Worm (Caenorhabditis elegans): ENCODE data around the gene efn-3.
A peak's percentile ranks its signal among the peaks of the same experiment; 100 is the strongest.

efn-3 gene

DNA sequence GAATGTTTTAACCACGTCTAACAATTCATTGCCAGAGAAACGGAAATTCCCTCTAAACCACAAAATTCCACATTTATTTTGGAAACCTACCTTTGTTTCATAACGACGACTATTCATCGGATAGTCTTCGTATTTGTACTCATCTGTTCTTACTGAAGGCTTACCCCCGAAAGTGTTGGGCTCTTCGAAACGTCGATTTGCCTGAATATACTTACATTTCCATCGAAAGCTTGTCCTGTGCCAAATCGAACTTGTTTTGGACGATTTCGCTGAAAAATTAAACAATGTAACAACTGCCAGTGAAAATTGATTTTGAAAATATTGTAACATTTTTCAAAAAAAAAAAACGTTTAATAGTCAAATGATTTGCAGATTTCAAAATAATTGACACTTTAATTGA is 14.7 kb downstream of the efn-3 start, which contains the start of gene F02D10.3:
TSS of gene F02D10.3 (minus strand) at position 101 of the 400 bp plus-strand sequence.
- TF ChIP-seq tbx-8 (GFP tag; optimal IDR thresholded peaks at IDR 0.05) (no peak), mls-2 (tag; optimal IDR thresholded peaks at IDR 0.05) (no peak), M03D4.4 (tag; optimal IDR thresholded peaks at IDR 0.05) (no peak), bed-3 (GFP tag; optimal IDR thresholded peaks at IDR 0.05) (no peak), mab-5 (tag; optimal IDR thresholded peaks at IDR 0.05) (no peak), elt-3 (tag; optimal IDR thresholded peaks at IDR 0.05) (no peak), ceh-43 (GFP tag; optimal IDR thresholded peaks at IDR 0.05) (no peak), nhr-12 (tag; optimal IDR thresholded peaks at IDR 0.05) (no peak), lin-32 (GFP tag; optimal IDR thresholded peaks at IDR 0.05) (no peak), ceh-39 (tag; optimal IDR thresholded peaks at IDR 0.05) (no peak), blmp-1 (tag; optimal IDR thresholded peaks at IDR 0.05) (no peak), sem-2 (GFP tag; optimal IDR thresholded peaks at IDR 0.05) (no peak)

DNA sequence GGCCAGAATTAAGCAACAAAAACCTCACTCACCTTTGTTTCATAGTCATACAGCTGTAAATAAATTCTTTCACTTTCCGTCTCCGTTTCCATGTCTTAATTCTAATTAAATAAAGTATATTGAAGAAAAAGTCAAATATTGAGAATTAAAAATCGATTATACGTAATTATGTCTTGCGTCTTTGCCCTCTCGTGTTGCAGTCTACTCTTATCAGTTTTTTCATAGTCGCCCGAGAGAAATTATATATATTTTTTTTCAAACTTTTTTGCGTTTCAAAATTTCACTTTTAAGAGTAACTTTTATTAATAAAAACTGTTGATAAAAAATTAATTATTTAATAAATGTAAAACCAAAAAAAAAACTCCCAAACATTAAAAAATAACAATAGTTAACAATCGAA is 20.8 kb downstream of the efn-3 start, which contains the start of gene flr-1:
TSS of gene flr-1 (minus strand) at position 101 of the 400 bp plus-strand sequence.
- TF ChIP-seq ceh-43 (GFP tag; optimal IDR thresholded peaks at IDR 0.05): no peak
- TF ChIP-seq mep-1 (tag; optimal IDR thresholded peaks at IDR 0.05): no peak
- no peak for TF ChIP-seq ceh-83 (GFP tag; optimal IDR thresholded peaks at IDR 0.05)

DNA sequence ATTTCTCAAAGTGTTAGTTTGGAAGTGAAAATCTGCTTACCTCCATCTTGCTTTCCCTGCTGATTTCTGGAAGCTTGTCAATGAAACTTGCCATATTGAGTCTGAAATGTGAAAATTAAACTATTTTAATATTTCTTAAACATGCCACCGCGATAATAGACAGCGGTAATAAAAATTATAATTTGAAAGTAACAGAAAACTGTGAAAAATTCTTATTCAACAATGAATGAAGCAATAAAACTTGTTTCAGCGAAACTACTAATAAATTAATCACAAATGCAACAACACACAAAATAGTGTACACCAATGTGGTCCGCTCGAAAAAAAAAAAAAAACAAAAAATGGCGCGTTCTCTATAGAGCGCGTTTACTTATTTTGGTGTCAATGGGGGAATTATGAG is 25.7 kb downstream of the efn-3 start, which contains the start of gene F02D10.6:
TSS of gene F02D10.6 (minus strand) at position 101 of the 400 bp plus-strand sequence.
- no peak for TF ChIP-seq bed-3 (GFP tag; optimal IDR thresholded peaks at IDR 0.05)
- TF ChIP-seq unc-62 (GFP tag; optimal IDR thresholded peaks at IDR 0.05): no peak
- TF ChIP-seq ceh-43 (GFP tag; optimal IDR thresholded peaks at IDR 0.05): no peak
- no peak for TF ChIP-seq drap-1 (GFP tag; optimal IDR thresholded peaks at IDR 0.05)

DNA sequence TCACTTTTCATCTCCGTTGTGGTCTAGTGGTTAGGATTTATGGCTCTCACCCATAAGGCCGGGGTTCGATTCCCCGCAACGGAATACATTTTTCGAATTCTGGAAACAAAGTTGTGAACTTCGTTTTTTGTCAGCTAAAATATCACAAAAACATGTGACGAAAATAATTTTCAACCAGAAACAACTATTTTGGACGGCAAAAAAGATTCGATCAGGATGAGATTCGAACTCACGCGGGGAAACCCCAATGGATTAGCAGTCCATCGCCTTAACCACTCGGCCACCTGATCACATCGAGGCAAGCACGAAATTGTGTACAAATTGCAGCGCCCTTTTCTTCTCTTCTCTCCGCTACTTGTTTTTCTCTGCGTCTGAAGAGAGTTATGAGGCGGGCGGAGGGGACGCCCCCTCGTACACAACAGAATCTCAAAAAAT is 28.6 kb downstream of the efn-3 start:
- TF ChIP-seq cnd-1 (tag; optimal IDR thresholded peaks at IDR 0.05) (peak; percentile 31), tbx-8 (GFP tag; optimal IDR thresholded peaks at IDR 0.05) (peak; percentile 39), ces-1 (GFP tag; optimal IDR thresholded peaks at IDR 0.05) (peak; percentile 27), mls-2 (tag; optimal IDR thresholded peaks at IDR 0.05) (peak; percentile 87), M03D4.4 (tag; optimal IDR thresholded peaks at IDR 0.05) (peak; percentile 65), sem-2 (GFP tag; optimal IDR thresholded peaks at IDR 0.05) (peak; percentile 46), mep-1 (tag; optimal IDR thresholded peaks at IDR 0.05) (peak; percentile 6), bed-3 (GFP tag; optimal IDR thresholded peaks at IDR 0.05) (peak; percentile 43), ceh-83 (GFP tag; optimal IDR thresholded peaks at IDR 0.05) (peak; percentile 83), unc-120 (tag; optimal IDR thresholded peaks at IDR 0.05; ENCODE audit: poor library complexity, severe bottlenecking) (peak; percentile 54), sptf-1 (tag; optimal IDR thresholded peaks at IDR 0.05) (peak; percentile 88), lin-32 (GFP tag; optimal IDR thresholded peaks at IDR 0.05) (peak; percentile 64), drap-1 (GFP tag; optimal IDR thresholded peaks at IDR 0.05) (peak; percentile 83), flh-1 (GFP tag; optimal IDR thresholded peaks at IDR 0.05) (peak; percentile 21), ceh-43 (GFP tag; optimal IDR thresholded peaks at IDR 0.05) (peak; percentile 64), ham-2 (GFP tag; optimal IDR thresholded peaks at IDR 0.05) (peak; percentile 69)

DNA sequence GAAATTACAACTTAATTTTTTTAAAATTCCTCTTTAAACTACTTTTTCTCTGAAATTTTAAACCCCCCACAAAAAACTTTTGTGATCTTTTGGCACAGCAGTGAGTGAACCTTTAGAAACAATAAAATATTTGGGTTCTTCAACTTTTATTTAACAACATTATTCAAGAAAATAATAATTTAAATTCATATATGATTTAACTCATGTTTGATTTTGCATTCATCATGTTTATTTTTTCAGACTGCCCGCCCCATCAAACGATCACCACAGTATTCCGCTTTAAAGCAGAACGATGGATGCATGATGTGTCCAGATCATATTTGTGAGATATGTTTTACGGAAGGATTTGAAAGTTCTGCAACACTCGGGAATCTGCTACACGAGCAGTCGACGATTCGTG is 30.8 kb downstream of the efn-3 start, which contains the start of gene set-8:
TSS of gene set-8 (plus strand) at position 301 of the 400 bp plus-strand sequence.
- TF ChIP-seq blmp-1 (tag; optimal IDR thresholded peaks at IDR 0.05) (no peak), mls-2 (tag; optimal IDR thresholded peaks at IDR 0.05) (no peak), sem-2 (GFP tag; optimal IDR thresholded peaks at IDR 0.05) (no peak), elt-1 (tag; optimal IDR thresholded peaks at IDR 0.05; ENCODE audit: borderline replicate concordance, insufficient read depth) (no peak), lin-32 (GFP tag; optimal IDR thresholded peaks at IDR 0.05) (no peak), ceh-43 (GFP tag; optimal IDR thresholded peaks at IDR 0.05) (no peak), nhr-2 (tag; optimal IDR thresholded peaks at IDR 0.05) (no peak), M03D4.4 (tag; optimal IDR thresholded peaks at IDR 0.05) (no peak), unc-120 (tag; optimal IDR thresholded peaks at IDR 0.05; ENCODE audit: poor library complexity, severe bottlenecking) (no peak), sptf-1 (tag; optimal IDR thresholded peaks at IDR 0.05) (no peak), hlh-1 (tag; optimal IDR thresholded peaks at IDR 0.05) (no peak), unc-39 (tag; optimal IDR thresholded peaks at IDR 0.05) (no peak), nhr-28 (tag; optimal IDR thresholded peaks at IDR 0.05) (no peak), ceh-39 (tag; optimal IDR thresholded peaks at IDR 0.05) (no peak), zip-8 (tag; optimal IDR thresholded peaks at IDR 0.05) (no peak), mep-1 (tag; optimal IDR thresholded peaks at IDR 0.05) (no peak), nhr-76 (tag; optimal IDR thresholded peaks at IDR 0.05) (no peak), ztf-11 (tag; optimal IDR thresholded peaks at IDR 0.05) (no peak), snpc-4 (tag; optimal IDR thresholded peaks at IDR 0.05) (no peak), ceh-83 (GFP tag; optimal IDR thresholded peaks at IDR 0.05) (no peak)
